Fruit fly (Drosophila melanogaster): ENCODE results near the gene Hsp60A.

Gene Hsp60A

dm6 chrX:11090161-11090560 is 18.1 kb upstream of the Hsp60A start, which contains the start of gene CG2076 (continued):
- TF ChIP-seq CG11093 (GFP tag; IDR thresholded peaks at IDR 0.05) (no peak), knrl (GFP tag; IDR thresholded peaks at IDR 0.05; ENCODE audit: partially characterized antibody) (peak; percentile 89), CG17186 (GFP tag; optimal IDR thresholded peaks at IDR 0.05) (no peak), MBD-R2 (GFP tag; IDR thresholded peaks at IDR 0.05) (peak; percentile 57), ato (GFP tag; IDR thresholded peaks at IDR 0.05; ENCODE audit: partially characterized antibody) (peak; percentile 83), CG14860 (GFP tag; IDR thresholded peaks at IDR 0.05; ENCODE audit: partially characterized antibody) (peak; percentile 96), B-H2 (GFP tag; optimal IDR thresholded peaks at IDR 0.05) (no peak), CG5953 (GFP tag; IDR thresholded peaks at IDR 0.05) (no peak), CG14050 (GFP tag; IDR thresholded peaks at IDR 0.05) (no peak), CG12104 (GFP tag; optimal IDR thresholded peaks at IDR 0.05) (no peak), sna (GFP tag; IDR thresholded peaks at IDR 0.05; ENCODE audit: partially characterized antibody) (peak; percentile 93), E2f1 (GFP tag; IDR thresholded peaks at IDR 0.05) (no peak), nerfin-1 (tag; optimal IDR thresholded peaks at IDR 0.05) (no peak), aop (GFP tag; IDR thresholded peaks at IDR 0.05) (no peak), gcm2 (GFP tag; optimal IDR thresholded peaks at IDR 0.05) (no peak), bcd (GFP tag; optimal IDR thresholded peaks at IDR 0.05) (no peak), CG8924 (tag; optimal IDR thresholded peaks at IDR 0.05) (no peak), exex (tag; optimal IDR thresholded peaks at IDR 0.05) (no peak), nerfin-2 (GFP tag; IDR thresholded peaks at IDR 0.05; ENCODE audit: partially characterized antibody) (peak; percentile 97), CG18619 (GFP tag; optimal IDR thresholded peaks at IDR 0.05) (no peak), az2 (GFP tag; optimal IDR thresholded peaks at IDR 0.05) (no peak), CG13775 (GFP tag; optimal IDR thresholded peaks at IDR 0.05) (no peak), ewg (GFP tag; optimal IDR thresholded peaks at IDR 0.05) (no peak), Opbp (GFP tag; IDR thresholded peaks at IDR 0.05; ENCODE audit: partially characterized antibody) (peak; percentile 82; the same call in 2 of the 3 replicates), Nf-YC (tag; optimal IDR thresholded peaks at IDR 0.05) (no peak), vnd (GFP tag; IDR thresholded peaks at IDR 0.05; ENCODE audit: partially characterized antibody) (peak; percentile 92), maf-S (GFP tag; optimal IDR thresholded peaks at IDR 0.05) (no peak), ssp (GFP tag; IDR thresholded peaks at IDR 0.05) (no peak), CG7839 (tag; optimal IDR thresholded peaks at IDR 0.05) (no peak), Mes4 (GFP tag; optimal IDR thresholded peaks at IDR 0.05) (no peak), Dll (GFP tag; IDR thresholded peaks at IDR 0.05; ENCODE audit: partially characterized antibody) (peak; percentile 90), cg (GFP tag; optimal IDR thresholded peaks at IDR 0.05) (no peak), bowl (GFP tag; IDR thresholded peaks at IDR 0.05) (no peak), CG10979 (tag; optimal IDR thresholded peaks at IDR 0.05) (no peak), hkb (optimal IDR thresholded peaks at IDR 0.05) (no peak), hkb (GFP tag; IDR thresholded peaks at IDR 0.05) (no peak), CG1647 (GFP tag; optimal IDR thresholded peaks at IDR 0.05) (no peak), CG4707 (GFP tag; optimal IDR thresholded peaks at IDR 0.05) (no peak), unc-4 (GFP tag; IDR thresholded peaks at IDR 0.05; ENCODE audit: partially characterized antibody) (peak; percentile 84), CG1233 (GFP tag; optimal IDR thresholded peaks at IDR 0.05) (no peak), Usf (GFP tag; optimal IDR thresholded peaks at IDR 0.05) (no peak), CG13123 (GFP tag; optimal IDR thresholded peaks at IDR 0.05) (no peak), nmo (GFP tag; optimal IDR thresholded peaks at IDR 0.05) (peak; percentile 22), nom (GFP tag; optimal IDR thresholded peaks at IDR 0.05) (no peak), chinmo (GFP tag; IDR thresholded peaks at IDR 0.05; ENCODE audit: partially characterized antibody) (peak; percentile 81; the same call in 3 of the 4 replicates), CG17328 (GFP tag; IDR thresholded peaks at IDR 0.05) (no peak), al (GFP tag; IDR thresholded peaks at IDR 0.05) (no peak), mld (GFP tag; IDR thresholded peaks at IDR 0.05; ENCODE audit: partially characterized antibody) (peak; percentile 82), HLH3B (GFP tag; IDR thresholded peaks at IDR 0.05) (no peak), vvl (GFP tag; IDR thresholded peaks at IDR 0.05) (0 out of 2 replicates have a peak, but pooled peaks have one; percentile 11), Atf-2 (GFP tag; optimal IDR thresholded peaks at IDR 0.05) (no peak)
